Fruit fly (Drosophila melanogaster) whole organism, embryonic: ENCODE measurements around the gene CG13707.

Experiments
- Atf6 ChIP-seq: fragments of 200-800 bp; sonication (Bioruptor generic); IDR thresholded peaks from 2 replicates; pipeline ENCODE4 v1.3.6; 2022; ENCODE audit warnings: missing biosample characterization, missing genetic modification characterization
- Awh ChIP-seq: fragments of 200-800 bp; sonication (Bioruptor generic); IDR thresholded peaks from 2 replicates; pipeline ENCODE4, ENCODE4 v1.3.6; 2022; ENCODE audit warnings: missing biosample characterization, missing genetic modification characterization
- CG10267 ChIP-seq: fragments of 200-800 bp; sonication (Bioruptor generic); optimal IDR thresholded peaks from 2 replicates; lab custom pipeline; 2018; ENCODE audit warnings: missing biosample characterization, mild to moderate bottlenecking, missing genetic modification characterization, moderate library complexity
- CG11085 ChIP-seq: fragments of 200-800 bp; sonication (Bioruptor generic); IDR thresholded peaks from 2 replicates; pipeline ENCODE4 v1.3.6; 2022; ENCODE audit warnings: missing biosample characterization, missing genetic modification characterization
- CG11504 ChIP-seq: fragments of 200-800 bp; sonication (Bioruptor generic); optimal IDR thresholded peaks from 3 replicates; lab custom pipeline; 2019; ENCODE audit warnings: missing biosample characterization, mild to moderate bottlenecking, missing genetic modification characterization, moderate library complexity
- CG12236 ChIP-seq: fragments of 200-800 bp; sonication (Bioruptor generic); optimal IDR thresholded peaks from 2 replicates; lab custom pipeline; 2016; ENCODE audit warnings: missing biosample characterization, missing genetic modification characterization
- CG12391 ChIP-seq: fragments of 200-800 bp; sonication (Bioruptor generic); optimal IDR thresholded peaks from 3 replicates; lab custom pipeline; 2018; ENCODE audit warnings: missing biosample characterization, mild to moderate bottlenecking, missing genetic modification characterization, moderate library complexity
- CG15479 ChIP-seq: fragments of 200-800 bp; sonication (Bioruptor generic); optimal IDR thresholded peaks from 3 replicates; lab custom pipeline; 2019; ENCODE audit warnings: missing biosample characterization, mild to moderate bottlenecking, missing genetic modification characterization, moderate library complexity
- CG15514 ChIP-seq: fragments of 200-800 bp; sonication (Bioruptor generic); optimal IDR thresholded peaks from 3 replicates; lab custom pipeline; 2017; ENCODE audit warnings: missing biosample characterization, missing genetic modification characterization, mild to moderate bottlenecking, moderate library complexity, missing genetic modification reagents
- CG17361 ChIP-seq: fragments of 200-800 bp; sonication (Bioruptor generic); IDR thresholded peaks from 3 replicates; pipeline ENCODE4 v1.3.6; 2022; ENCODE audit warnings: missing biosample characterization, missing genetic modification characterization
- CG18262 ChIP-seq: fragments of 200-800 bp; optimal IDR thresholded peaks from 3 replicates; lab custom pipeline; 2019; ENCODE audit warnings: missing biosample characterization, mild to moderate bottlenecking, missing genetic modification characterization, moderate library complexity
- CG6689 ChIP-seq: fragments of 200-800 bp; sonication (Bioruptor generic); IDR thresholded peaks from 2 replicates; pipeline ENCODE4 v1.3.6; 2022; ENCODE audit warnings: missing biosample characterization, missing genetic modification characterization
- CG7839 ChIP-seq: fragments of 200-800 bp; sonication (Bioruptor generic); optimal IDR thresholded peaks from 3 replicates; lab custom pipeline; 2018; ENCODE audit warnings: missing biosample characterization, mild to moderate bottlenecking, missing genetic modification characterization, moderate library complexity
- CG8290 ChIP-seq, 3 experiments: fragments of 200-800 bp; sonication (Bioruptor generic); optimal IDR thresholded peaks; 2 replicates each; lab custom pipeline; 2016 to 2019; ENCODE audit warnings: missing biosample characterization in 3 of 3, missing genetic modification characterization in 3 of 3, mild to moderate bottlenecking in 2 of 3, moderate library complexity in 1 of 3
- CG8478 ChIP-seq: fragments of >200 bp; optimal IDR thresholded peaks from 2 replicates; lab custom pipeline; 2018
- CG9817 ChIP-seq: fragments of 200-800 bp; sonication (Bioruptor generic); optimal IDR thresholded peaks from 2 replicates; lab custom pipeline; 2018; ENCODE audit warnings: missing biosample characterization, mild to moderate bottlenecking, missing genetic modification characterization, moderate library complexity
- CTCF ChIP-seq: fragments of 200-800 bp; sonication (Bioruptor generic); optimal IDR thresholded peaks from 2 replicates; lab custom pipeline; 2017; ENCODE audit warnings: missing biosample characterization, mild to moderate bottlenecking, missing genetic modification characterization, moderate library complexity
- Dref ChIP-seq: fragments of 200-800 bp; sonication (Bioruptor generic); IDR thresholded peaks from 2 replicates; pipeline ENCODE4 v1.3.6; 2022; ENCODE audit warnings: missing biosample characterization, missing genetic modification characterization
- Ets97D ChIP-seq: fragments of 200-800 bp; sonication (Bioruptor generic); optimal IDR thresholded peaks from 3 replicates; lab custom pipeline; 2016; ENCODE audit warnings: missing biosample characterization, missing genetic modification characterization
- H2.0 ChIP-seq: fragments of 200-800 bp; sonication (Bioruptor generic); IDR thresholded peaks from 2 replicates; pipeline ENCODE4 v1.3.6; 2022; ENCODE audit warnings: missing biosample characterization, missing genetic modification characterization
- Hmr ChIP-seq: fragments of 200-800 bp; sonication (Bioruptor generic); optimal IDR thresholded peaks from 3 replicates; lab custom pipeline; 2017; ENCODE audit warnings: mild to moderate bottlenecking, missing biosample characterization, missing genetic modification reagents, missing genetic modification characterization
- Jarid2 ChIP-seq: fragments of 200-800 bp; sonication (Bioruptor generic); optimal IDR thresholded peaks from 3 replicates; lab custom pipeline; 2017; ENCODE audit warnings: mild to moderate bottlenecking, missing biosample characterization, missing genetic modification reagents, missing genetic modification characterization
- Lhr ChIP-seq: fragments of 200-800 bp; sonication (Bioruptor generic); optimal IDR thresholded peaks from 3 replicates; lab custom pipeline; 2017; ENCODE audit warnings: mild to moderate bottlenecking, missing biosample characterization, missing genetic modification reagents, missing genetic modification characterization
- Max ChIP-seq: fragments of 200-800 bp; sonication (Bioruptor generic); optimal IDR thresholded peaks from 2 replicates; lab custom pipeline; 2016; ENCODE audit warnings: missing biosample characterization, mild to moderate bottlenecking, missing genetic modification characterization
- Med ChIP-seq: fragments of 200-800 bp; sonication (Bioruptor generic); peaks from one replicate; lab custom pipeline; 2016; ENCODE audit warnings: missing biosample characterization, missing genetic modification characterization, mild to moderate bottlenecking, inconsistent platforms, moderate library complexity
- Meics ChIP-seq: fragments of 200-800 bp; sonication (Bioruptor generic); optimal IDR thresholded peaks from 2 replicates; lab custom pipeline; 2017; ENCODE audit warnings: missing biosample characterization, mild to moderate bottlenecking, missing genetic modification characterization
- NFAT ChIP-seq: fragments of 200-800 bp; sonication (Bioruptor generic); IDR thresholded peaks from 2 replicates; pipeline ENCODE4 v1.3.6; 2022; ENCODE audit warnings: missing biosample characterization, missing genetic modification characterization
- Pdp1 ChIP-seq, 2 experiments: fragments of 200-800 bp; sonication (Bioruptor generic); optimal IDR thresholded peaks; 3 replicates each; lab custom pipeline; 2016; ENCODE audit warnings: missing biosample characterization in 2 of 2, missing genetic modification characterization in 2 of 2, mild to moderate bottlenecking in 1 of 2, moderate library complexity in 1 of 2
- Rx ChIP-seq: fragments of 200-800 bp; sonication (Bioruptor generic); IDR thresholded peaks from 2 replicates; pipeline ENCODE4 v1.3.6; 2022; ENCODE audit warnings: missing biosample characterization, missing genetic modification characterization
- YL-1 ChIP-seq: fragments of 200-800 bp; sonication (Bioruptor generic); optimal IDR thresholded peaks from 3 replicates; lab custom pipeline; 2017; ENCODE audit warnings: missing biosample characterization, mild to moderate bottlenecking, missing genetic modification characterization
- cg ChIP-seq: fragments of 200-800 bp; sonication (Bioruptor generic); optimal IDR thresholded peaks from 3 replicates; lab custom pipeline; 2019; ENCODE audit warnings: missing biosample characterization, mild to moderate bottlenecking, missing genetic modification characterization, moderate library complexity
- chinmo ChIP-seq: fragments of 200-800 bp; sonication (Bioruptor generic); IDR thresholded peaks from 4 replicates; pipeline ENCODE4 v1.3.6; 2022; ENCODE audit warnings: missing biosample characterization, missing genetic modification characterization; ENCODE audit not compliant: partially characterized antibody
- ci ChIP-seq: fragments of 200-800 bp; sonication (Bioruptor generic); IDR thresholded peaks from 3 replicates; pipeline ENCODE4 v1.3.6; 2022; ENCODE audit warnings: missing biosample characterization, missing genetic modification characterization
- dmrt99B ChIP-seq: fragments of 200-800 bp; sonication (Bioruptor generic); optimal IDR thresholded peaks from 2 replicates; lab custom pipeline; 2018; ENCODE audit warnings: missing biosample characterization, mild to moderate bottlenecking, missing genetic modification characterization, moderate library complexity
- fd64A ChIP-seq: fragments of 200-800 bp; sonication (Bioruptor generic); optimal IDR thresholded peaks from 3 replicates; lab custom pipeline; 2018; ENCODE audit warnings: missing biosample characterization, mild to moderate bottlenecking, missing genetic modification characterization
- gfzf ChIP-seq: fragments of 200-800 bp; sonication (Bioruptor generic); optimal IDR thresholded peaks from 2 replicates; lab custom pipeline; 2016; ENCODE audit warnings: missing biosample characterization, mild to moderate bottlenecking, missing genetic modification characterization, moderate library complexity
- jing ChIP-seq: fragments of 200-800 bp; sonication (Bioruptor generic); optimal IDR thresholded peaks from 2 replicates; lab custom pipeline; 2018; ENCODE audit warnings: missing biosample characterization, mild to moderate bottlenecking, missing genetic modification characterization
- lov ChIP-seq, 2 experiments: fragments of 200-800 bp in 1 of 2; fragments of >200 bp in 1 of 2; sonication (Bioruptor generic) in 1 of 2; IDR thresholded peaks in 1 of 2; optimal IDR thresholded peaks in 1 of 2; 2 replicates in 1 of 2; 3 replicates in 1 of 2; pipeline versions ENCODE4 v1.3.6 to Lab custom; 2017 to 2022; ENCODE audit warnings: missing biosample characterization in 1 of 2, missing genetic modification characterization in 1 of 2
- otp ChIP-seq: fragments of 200-800 bp; sonication (Bioruptor generic); IDR thresholded peaks from 3 replicates; pipeline ENCODE4, ENCODE4 v1.3.6; 2022; ENCODE audit warnings: missing biosample characterization, missing genetic modification characterization
- pita ChIP-seq: fragments of 200-800 bp; sonication (Bioruptor generic); optimal IDR thresholded peaks from 2 replicates; lab custom pipeline; 2017; ENCODE audit warnings: missing biosample characterization, mild to moderate bottlenecking, missing genetic modification characterization
- pzg ChIP-seq: fragments of 200-800 bp; sonication (Bioruptor generic); optimal IDR thresholded peaks from 3 replicates; lab custom pipeline; 2018; ENCODE audit warnings: missing biosample characterization, mild to moderate bottlenecking, missing genetic modification characterization, moderate library complexity
- row ChIP-seq: fragments of 200-800 bp; sonication (Bioruptor generic); IDR thresholded peaks from 3 replicates; pipeline ENCODE4 v1.3.6; 2022; ENCODE audit warnings: missing biosample characterization, missing genetic modification characterization
- run ChIP-seq: fragments of 200-800 bp; sonication (Bioruptor generic); optimal IDR thresholded peaks from 3 replicates; lab custom pipeline; 2018; ENCODE audit warnings: missing biosample characterization, mild to moderate bottlenecking, missing genetic modification characterization
- vnd ChIP-seq: fragments of 200-800 bp; sonication (Bioruptor generic); IDR thresholded peaks from 3 replicates; pipeline ENCODE4 v1.3.6; 2022; ENCODE audit warnings: missing biosample characterization, missing genetic modification characterization; ENCODE audit not compliant: partially characterized antibody
- vvl ChIP-seq: fragments of 200-800 bp; sonication (Bioruptor generic); IDR thresholded peaks from 2 replicates; pipeline ENCODE4 v1.3.6; 2022; ENCODE audit warnings: missing biosample characterization, missing genetic modification characterization
- z ChIP-seq: fragments of 200-800 bp; sonication (Bioruptor generic); IDR thresholded peaks from 3 replicates; pipeline ENCODE4 v1.3.6; 2022; ENCODE audit warnings: missing biosample characterization, missing genetic modification characterization

Gene CG13707

dm6 chr3L:4840039-4840939 is at the start of gene CG13707:
CG13707 (minus strand) TSS chr3L:4840108.
- TF ChIP-seq Max (GFP tag; lab: Kevin White, UChicago): no peak
- TF ChIP-seq Hmr (GFP tag; lab: Kevin White, UChicago): peak; percentile 35
- TF ChIP-seq vvl (GFP tag; lab: Robert Waterston, UW): 0 out of 2 replicates have a peak, but pooled peaks have one; percentile 5
- TF ChIP-seq CG18262 (tag; lab: Kevin White, UChicago): no peak
- TF ChIP-seq CG9817: peak; percentile 17
- peak; percentile 51; the same call in 2 of the 3 replicates for TF ChIP-seq row (GFP tag; lab: Robert Waterston, UW)
- peak; percentile 46; the same call in 1 of the 2 replicates for TF ChIP-seq Rx (GFP tag; lab: Robert Waterston, UW)
- TF ChIP-seq Atf6: no peak
- TF ChIP-seq run (tag; lab: Kevin White, UChicago): no peak
- TF ChIP-seq CG8290 (GFP tag; optimal IDR thresholded peaks at IDR 0.05; lab: Kevin White, UChicago): no peak
- TF ChIP-seq CG8290 (tag; optimal IDR thresholded peaks at IDR 0.05; lab: Kevin White, UChicago): peak in 1 of 2 experiments; percentile 30
- TF ChIP-seq CG12236 (GFP tag; lab: Kevin White, UChicago): no peak
- TF ChIP-seq CG17361: 0 out of 3 replicates have a peak, but pooled peaks have one; percentile 34
- TF ChIP-seq Med (GFP tag; lab: Kevin White, UChicago): peak; percentile 10
- peak in 1 of 2 experiments; percentile 56 for TF ChIP-seq Pdp1 (GFP tag; optimal IDR thresholded peaks at IDR 0.05; lab: Kevin White, UChicago)
- TF ChIP-seq CG7839 (tag; lab: Kevin White, UChicago): no peak
- peak; percentile 3 for TF ChIP-seq Lhr (GFP tag; lab: Kevin White, UChicago)
- TF ChIP-seq jing (GFP tag; lab: Kevin White, UChicago): no peak
- TF ChIP-seq dmrt99B (tag; lab: Kevin White, UChicago): peak; percentile 8
- TF ChIP-seq Ets97D (GFP tag; lab: Kevin White, UChicago): peak; percentile 3
- 0 out of 4 replicates have a peak, but pooled peaks have one; percentile 62 for TF ChIP-seq chinmo (GFP tag; lab: Robert Waterston, UW)
- no peak for TF ChIP-seq CG10267 (tag; lab: Kevin White, UChicago)
- TF ChIP-seq z (GFP tag; lab: Robert Waterston, UW): peak; percentile 96
- peak; percentile 59; the same call in 1 of the 2 replicates for TF ChIP-seq Awh (GFP tag; lab: Robert Waterston, UW)
- TF ChIP-seq pita (GFP tag; lab: Kevin White, UChicago): peak; percentile 58
- TF ChIP-seq NFAT: peak; percentile 22; the same call in 1 of the 2 replicates
- TF ChIP-seq cg (GFP tag; lab: Kevin White, UChicago): peak; percentile 72
- peak; percentile 35 for TF ChIP-seq gfzf (GFP tag; lab: Kevin White, UChicago)
- TF ChIP-seq pzg: peak; percentile 23
- peak; percentile 27; the same call in 1 of the 2 replicates for TF ChIP-seq CG11085
- peak; percentile 80 for TF ChIP-seq CTCF (GFP tag; lab: Kevin White, UChicago)
- TF ChIP-seq CG6689 (GFP tag; lab: Robert Waterston, UW): peak; percentile 19; the same call in 1 of the 2 replicates
- peak; percentile 8 for TF ChIP-seq Meics
- TF ChIP-seq H2.0 (GFP tag; lab: Robert Waterston, UW): peak; percentile 32; the same call in 1 of the 2 replicates
- peak; percentile 50 for TF ChIP-seq CG11504
- no peak for TF ChIP-seq lov (optimal IDR thresholded peaks at IDR 0.05; lab: Kevin White, UChicago)
- TF ChIP-seq lov (GFP tag; IDR thresholded peaks at IDR 0.05; lab: Robert Waterston, UW): 0 out of 3 replicates have a peak, but pooled peaks have one; percentile 26
- TF ChIP-seq Jarid2 (GFP tag; lab: Kevin White, UChicago): peak; percentile 56
- no peak for TF ChIP-seq CG12391 (tag; lab: Kevin White, UChicago)
- 0 out of 2 replicates have a peak, but pooled peaks have one; percentile 17 for TF ChIP-seq Dref
- no peak for TF ChIP-seq CG15479 (GFP tag; lab: Kevin White, UChicago)
- TF ChIP-seq vnd (GFP tag; lab: Robert Waterston, UW): peak; percentile 15; the same call in 1 of the 3 replicates
- peak; percentile 54; the same call in 2 of the 3 replicates for TF ChIP-seq ci (GFP tag; lab: Robert Waterston, UW)
- TF ChIP-seq otp (GFP tag; lab: Robert Waterston, UW): 0 out of 3 replicates have a peak, but pooled peaks have one; percentile 16
- no peak for TF ChIP-seq YL-1 (GFP tag; lab: Kevin White, UChicago)
- peak; percentile 76 for TF ChIP-seq CG8478 (lab: Kevin White, UChicago)
- TF ChIP-seq CG15514 (GFP tag; lab: Kevin White, UChicago): peak; percentile 48
- peak; percentile 17 for TF ChIP-seq fd64A (GFP tag; lab: Kevin White, UChicago)
